Fruit fly (Drosophila melanogaster) whole organism, embryonic: Measurements from ENCODE around the gene Rab3GAP1.

Experiments used
- BEAF-32 ChIP-seq: fragments of 200-800 bp; sonication (Bioruptor generic); optimal IDR thresholded peaks from 3 replicates; lab custom pipeline; 2017; ENCODE audit warnings: missing biosample characterization, missing genetic modification characterization, mild to moderate bottlenecking, moderate library complexity, missing genetic modification reagents
- BtbVII ChIP-seq: fragments of 200-800 bp; sonication (Bioruptor generic); optimal IDR thresholded peaks from 3 replicates; lab custom pipeline; 2017; ENCODE audit warnings: missing biosample characterization, mild to moderate bottlenecking, missing genetic modification characterization
- CG10321 ChIP-seq: fragments of 200-800 bp; sonication (Bioruptor generic); IDR thresholded peaks from 2 replicates; pipeline ENCODE4 v1.3.6; 2022; ENCODE audit warnings: missing biosample characterization, missing genetic modification characterization
- CG10979 ChIP-seq: fragments of 200-800 bp; sonication (Bioruptor generic); optimal IDR thresholded peaks from 2 replicates; lab custom pipeline; 2018; ENCODE audit warnings: missing biosample characterization, mild to moderate bottlenecking, missing genetic modification characterization, moderate library complexity
- CG11398 ChIP-seq: fragments of 200-800 bp; sonication (Bioruptor generic); optimal IDR thresholded peaks from 2 replicates; lab custom pipeline; 2016; ENCODE audit warnings: missing biosample characterization, missing genetic modification characterization
- CG11456 ChIP-seq: fragments of 200-800 bp; sonication (Bioruptor generic); IDR thresholded peaks from 3 replicates; pipeline ENCODE4 v1.3.6; 2022; ENCODE audit warnings: missing biosample characterization, missing genetic modification characterization
- CG15073 ChIP-seq: fragments of 200-800 bp; sonication (Bioruptor generic); optimal IDR thresholded peaks from 2 replicates; lab custom pipeline; 2016; ENCODE audit warnings: missing biosample characterization, missing genetic modification characterization
- CG16863 ChIP-seq: fragments of 200-800 bp; sonication (Bioruptor generic); optimal IDR thresholded peaks from 3 replicates; lab custom pipeline; 2016; ENCODE audit warnings: missing biosample characterization, missing genetic modification characterization
- CG17568 ChIP-seq: fragments of 200-800 bp; sonication (Bioruptor generic); optimal IDR thresholded peaks from 2 replicates; lab custom pipeline; 2018; ENCODE audit warnings: missing biosample characterization, mild to moderate bottlenecking, missing genetic modification characterization, moderate library complexity
- CG18599 ChIP-seq: fragments of 200-800 bp; sonication (Bioruptor generic); optimal IDR thresholded peaks from 3 replicates; lab custom pipeline; 2017; ENCODE audit warnings: missing biosample characterization, missing genetic modification characterization, mild to moderate bottlenecking, moderate library complexity, missing genetic modification reagents
- CG3163 ChIP-seq: fragments of 200-800 bp; sonication (Bioruptor generic); optimal IDR thresholded peaks from 3 replicates; lab custom pipeline; 2016; ENCODE audit warnings: missing biosample characterization, missing genetic modification characterization
- CG33213 ChIP-seq: fragments of 200-800 bp; sonication (Bioruptor generic); optimal IDR thresholded peaks from 3 replicates; lab custom pipeline; 2016; ENCODE audit warnings: missing biosample characterization, missing genetic modification characterization
- CG34224 ChIP-seq: fragments of 200-800 bp; sonication (Bioruptor generic); IDR thresholded peaks from 3 replicates; pipeline ENCODE4 v1.3.6; 2022; ENCODE audit warnings: missing biosample characterization, missing genetic modification characterization; ENCODE audit not compliant: partially characterized antibody
- CG3726 ChIP-seq: fragments of 200-800 bp; sonication (Bioruptor generic); IDR thresholded peaks from 3 replicates; pipeline ENCODE4, ENCODE4 v1.3.6; 2022; ENCODE audit warnings: missing biosample characterization, missing genetic modification characterization
- CG6813 ChIP-seq: fragments of 200-800 bp; sonication (Bioruptor generic); optimal IDR thresholded peaks from 2 replicates; lab custom pipeline; 2017; ENCODE audit warnings: missing biosample characterization, missing genetic modification characterization, mild to moderate bottlenecking, moderate library complexity, missing genetic modification reagents
- Chrac-16 ChIP-seq: fragments of 200-800 bp; sonication (Bioruptor generic); optimal IDR thresholded peaks from 3 replicates; lab custom pipeline; 2016; ENCODE audit warnings: missing biosample characterization, missing genetic modification characterization
- Dip3 ChIP-seq: fragments of 200-800 bp; sonication (Bioruptor generic); optimal IDR thresholded peaks from 3 replicates; lab custom pipeline; 2016; ENCODE audit warnings: missing biosample characterization, missing genetic modification characterization
- Fer1 ChIP-seq: fragments of 200-800 bp; sonication (Bioruptor generic); optimal IDR thresholded peaks from 2 replicates; lab custom pipeline; 2017; ENCODE audit warnings: missing biosample characterization, mild to moderate bottlenecking, missing genetic modification characterization
- H2.0 ChIP-seq: fragments of 200-800 bp; sonication (Bioruptor generic); IDR thresholded peaks from 2 replicates; pipeline ENCODE4 v1.3.6; 2022; ENCODE audit warnings: missing biosample characterization, missing genetic modification characterization
- Hr39 ChIP-seq: fragments of >200 bp; optimal IDR thresholded peaks from 2 replicates; lab custom pipeline; 2017
- Hsf ChIP-seq: fragments of 200-800 bp; sonication (Bioruptor generic); optimal IDR thresholded peaks from 3 replicates; lab custom pipeline; 2016; ENCODE audit warnings: missing biosample characterization, missing genetic modification characterization
- MBD-R2 ChIP-seq: fragments of 200-800 bp; sonication (Bioruptor generic); IDR thresholded peaks from 2 replicates; pipeline ENCODE4 v1.3.6; 2022; ENCODE audit warnings: missing biosample characterization, missing genetic modification characterization
- Oaz ChIP-seq: fragments of 200-800 bp; sonication (Bioruptor generic); IDR thresholded peaks from 2 replicates; pipeline ENCODE4 v1.3.6; 2022; ENCODE audit warnings: missing biosample characterization, missing genetic modification characterization
- Ravus ChIP-seq: fragments of 200-800 bp; sonication (Bioruptor generic); IDR thresholded peaks from 2 replicates; pipeline ENCODE4 v1.3.6; 2022; ENCODE audit warnings: missing biosample characterization, missing genetic modification characterization
- Scr ChIP-seq: fragments of 200-800 bp; sonication (Bioruptor generic); IDR thresholded peaks from 2 replicates; pipeline ENCODE4 v1.3.6; 2022; ENCODE audit warnings: missing biosample characterization, missing genetic modification characterization; ENCODE audit not compliant: partially characterized antibody
- Sry-δ ChIP-seq: fragments of 200-800 bp; sonication (Bioruptor generic); optimal IDR thresholded peaks from 2 replicates; lab custom pipeline; 2016; ENCODE audit warnings: missing biosample characterization, missing genetic modification characterization
- Stat92E ChIP-seq, 3 experiments: fragments of >200 bp in 2 of 3; fragments of 200-800 bp in 1 of 3; sonication (Bioruptor generic) in 1 of 3; optimal IDR thresholded peaks; 2 replicates each; lab custom pipeline; 2017 to 2019; ENCODE audit warnings: missing biosample characterization in 3 of 3, missing genetic modification characterization in 3 of 3, mild to moderate bottlenecking in 1 of 3, moderate library complexity in 1 of 3
- Trl ChIP-seq, 3 experiments: fragments of >200 bp in 2 of 3; fragments of 200-800 bp in 1 of 3; sonication (Bioruptor generic) in 1 of 3; optimal IDR thresholded peaks; 2 replicates in 1 of 3; 3 replicates in 2 of 3; lab custom pipeline; 2016 to 2017; ENCODE audit warnings: missing biosample characterization in 1 of 3, missing genetic modification characterization in 1 of 3
- bcd ChIP-seq: fragments of 200-800 bp; sonication (Bioruptor generic); optimal IDR thresholded peaks from 2 replicates; lab custom pipeline; 2017; ENCODE audit warnings: missing biosample characterization, mild to moderate bottlenecking, missing genetic modification characterization
- br ChIP-seq: fragments of >200 bp; optimal IDR thresholded peaks from 2 replicates; lab custom pipeline; 2017
- cas ChIP-seq: fragments of 200-800 bp; sonication (Bioruptor generic); IDR thresholded peaks from 2 replicates; pipeline ENCODE4 v1.3.6; 2022; ENCODE audit warnings: missing biosample characterization, missing genetic modification characterization
- corto ChIP-seq: fragments of 200-800 bp; sonication (Bioruptor generic); optimal IDR thresholded peaks from 2 replicates; lab custom pipeline; 2016; ENCODE audit warnings: missing biosample characterization, mild to moderate bottlenecking, missing genetic modification characterization, moderate library complexity
- croc ChIP-seq: fragments of 200-800 bp; sonication (Bioruptor generic); conservative IDR thresholded peaks from 3 replicates; pipeline ENCODE4 v1.3.6; 2022; ENCODE audit warnings: missing biosample characterization, missing genetic modification characterization
- danr ChIP-seq: fragments of 200-800 bp; sonication (Bioruptor generic); IDR thresholded peaks from 2 replicates; pipeline ENCODE4 v1.3.6; 2022; ENCODE audit warnings: missing biosample characterization, missing genetic modification characterization
- dpn ChIP-seq, 2 experiments: fragments of 200-800 bp; sonication (Bioruptor generic); optimal IDR thresholded peaks; 3 replicates each; lab custom pipeline; 2016; ENCODE audit warnings: missing biosample characterization in 2 of 2, missing genetic modification characterization in 2 of 2
- emc ChIP-seq: fragments of 200-800 bp; sonication (Bioruptor generic); optimal IDR thresholded peaks from 2 replicates; lab custom pipeline; 2016; ENCODE audit warnings: missing biosample characterization, missing genetic modification characterization
- ftz-f1 ChIP-seq: fragments of 200-800 bp; sonication (Bioruptor generic); optimal IDR thresholded peaks from 2 replicates; lab custom pipeline; 2016; ENCODE audit warnings: missing biosample characterization, missing genetic modification characterization
- ham ChIP-seq: fragments of 200-800 bp; sonication (Bioruptor generic); IDR thresholded peaks from 2 replicates; pipeline ENCODE4 v1.3.6; 2022; ENCODE audit warnings: missing biosample characterization, missing genetic modification characterization
- kay ChIP-seq: fragments of 200-800 bp; sonication (Bioruptor generic); optimal IDR thresholded peaks from 2 replicates; lab custom pipeline; 2016; ENCODE audit warnings: missing biosample characterization, missing genetic modification characterization
- nerfin-1 ChIP-seq: fragments of 200-800 bp; sonication (Bioruptor generic); optimal IDR thresholded peaks from 3 replicates; lab custom pipeline; 2019; ENCODE audit warnings: missing biosample characterization, mild to moderate bottlenecking, missing genetic modification characterization, moderate library complexity
- otp ChIP-seq: fragments of 200-800 bp; sonication (Bioruptor generic); IDR thresholded peaks from 3 replicates; pipeline ENCODE4, ENCODE4 v1.3.6; 2022; ENCODE audit warnings: missing biosample characterization, missing genetic modification characterization
- p53 ChIP-seq: fragments of 200-800 bp; sonication (Bioruptor generic); optimal IDR thresholded peaks from 2 replicates; lab custom pipeline; 2016; ENCODE audit warnings: missing biosample characterization, missing genetic modification characterization
- pzg ChIP-seq: fragments of 200-800 bp; sonication (Bioruptor generic); optimal IDR thresholded peaks from 3 replicates; lab custom pipeline; 2018; ENCODE audit warnings: missing biosample characterization, mild to moderate bottlenecking, missing genetic modification characterization, moderate library complexity
- ranshi ChIP-seq: fragments of 200-800 bp; sonication (Bioruptor generic); IDR thresholded peaks from 2 replicates; pipeline ENCODE4 v1.3.6; 2022; ENCODE audit warnings: missing biosample characterization, missing genetic modification characterization
- sc ChIP-seq, 3 experiments: fragments of >200 bp in 2 of 3; fragments of 200-800 bp in 1 of 3; sonication (Bioruptor generic) in 1 of 3; optimal IDR thresholded peaks; 2 replicates in 2 of 3; 3 replicates in 1 of 3; lab custom pipeline; 2017; ENCODE audit warnings: mild to moderate bottlenecking in 1 of 3, missing biosample characterization in 1 of 3, missing genetic modification characterization in 1 of 3, missing genetic modification reagents in 1 of 3
- sr ChIP-seq: fragments of 200-800 bp; sonication (Bioruptor generic); IDR thresholded peaks from 3 replicates; pipeline ENCODE4 v1.3.6; 2022; ENCODE audit warnings: missing biosample characterization, missing genetic modification characterization
- stc ChIP-seq: fragments of 200-800 bp; sonication (Bioruptor generic); IDR thresholded peaks from 2 replicates; pipeline ENCODE4 v1.3.6; 2022; ENCODE audit warnings: missing biosample characterization, missing genetic modification characterization
- unpg ChIP-seq: fragments of 200-800 bp; sonication (Bioruptor generic); optimal IDR thresholded peaks from 3 replicates; lab custom pipeline; 2018; ENCODE audit warnings: missing biosample characterization, mild to moderate bottlenecking, missing genetic modification characterization, moderate library complexity
- wek ChIP-seq: fragments of 200-800 bp; sonication (Bioruptor generic); optimal IDR thresholded peaks from 3 replicates; lab custom pipeline; 2018; ENCODE audit warnings: missing biosample characterization, mild to moderate bottlenecking, missing genetic modification characterization, moderate library complexity
- zfh2 ChIP-seq: fragments of 200-800 bp; sonication (Bioruptor generic); optimal IDR thresholded peaks from 2 replicates; lab custom pipeline; 2016; ENCODE audit warnings: missing biosample characterization, missing genetic modification characterization

The Rab3GAP1 gene

dm6 chr2L:1611122-1611521 lies at the start of gene Rab3GAP1, which contains the start of gene CG14352 (continued):
- TF ChIP-seq wek (GFP tag; lab: Kevin White, UChicago) (no peak), Chrac-16 (GFP tag; lab: Kevin White, UChicago) (peak; percentile 88), nerfin-1 (tag; lab: Kevin White, UChicago) (peak; percentile 80), Oaz (GFP tag; lab: Robert Waterston, UW) (peak; percentile 78), CG34224 (GFP tag; lab: Robert Waterston, UW) (no peak), ranshi (peak; percentile 81; the same call in 1 of the 2 replicates), CG3726 (peak; percentile 61; the same call in 1 of the 3 replicates), CG18599 (peak; percentile 82), emc (GFP tag; lab: Kevin White, UChicago) (peak; percentile 72), sr (GFP tag; lab: Robert Waterston, UW) (no peak), sc (optimal IDR thresholded peaks at IDR 0.05; lab: Kevin White, UChicago) (no peak), sc (GFP tag; optimal IDR thresholded peaks at IDR 0.05; lab: Kevin White, UChicago) (peak; percentile 63), unpg (GFP tag; lab: Kevin White, UChicago) (peak; percentile 85), ham (0 out of 2 replicates have a peak, but pooled peaks have one; percentile 16), BtbVII (GFP tag; lab: Kevin White, UChicago) (peak; percentile 14), danr (GFP tag; lab: Robert Waterston, UW) (peak; percentile 77), corto (GFP tag; lab: Kevin White, UChicago) (no peak), CG16863 (GFP tag; lab: Kevin White, UChicago) (peak; percentile 81), br (lab: Kevin White, UChicago) (no peak), Hsf (peak; percentile 93), CG3163 (GFP tag; lab: Kevin White, UChicago) (peak; percentile 43), CG10979 (tag; lab: Kevin White, UChicago) (peak; percentile 76), CG11398 (peak; percentile 60), kay (no peak), CG6813 (GFP tag; lab: Kevin White, UChicago) (no peak), croc (GFP tag; lab: Robert Waterston, UW) (peak; percentile 71; the same call in 2 of the 3 replicates), CG10321 (GFP tag; lab: Robert Waterston, UW) (0 out of 2 replicates have a peak, but pooled peaks have one; percentile 40), pzg (GFP tag; lab: Kevin White, UChicago) (peak; percentile 69), dpn (GFP tag; optimal IDR thresholded peaks at IDR 0.05; lab: Kevin White, UChicago) (peak; percentile 86 to 90), CG17568 (GFP tag; lab: Kevin White, UChicago) (no peak), Dip3 (GFP tag; lab: Kevin White, UChicago) (peak; percentile 91), p53 (GFP tag; lab: Kevin White, UChicago) (peak; percentile 16), H2.0 (GFP tag; lab: Robert Waterston, UW) (peak; percentile 76), Stat92E (GFP tag; optimal IDR thresholded peaks at IDR 0.05; lab: Kevin White, UChicago) (no peak), Trl (optimal IDR thresholded peaks at IDR 0.05; lab: Kevin White, UChicago) (peak in 1 of 2 experiments; percentile 3), Trl (GFP tag; optimal IDR thresholded peaks at IDR 0.05; lab: Kevin White, UChicago) (peak; percentile 87), CG11456 (GFP tag; lab: Robert Waterston, UW) (peak; percentile 85), bcd (peak; percentile 82), ftz-f1 (no peak), Fer1 (GFP tag; lab: Kevin White, UChicago) (peak; percentile 84), zfh2 (GFP tag; lab: Kevin White, UChicago) (peak; percentile 95), Hr39 (lab: Kevin White, UChicago) (no peak), cas (no peak), Sry-δ (GFP tag; lab: Kevin White, UChicago) (peak; percentile 64), BEAF-32 (GFP tag; lab: Kevin White, UChicago) (peak; percentile 50), CG33213 (GFP tag; lab: Kevin White, UChicago) (peak; percentile 86), otp (GFP tag; lab: Robert Waterston, UW) (peak; percentile 81), Scr (GFP tag; lab: Robert Waterston, UW) (peak; percentile 34; the same call in 1 of the 2 replicates), stc (GFP tag; lab: Robert Waterston, UW) (peak; percentile 53; the same call in 1 of the 2 replicates), Ravus (GFP tag; lab: Robert Waterston, UW) (peak; percentile 56), MBD-R2 (GFP tag; lab: Robert Waterston, UW) (peak; percentile 97), CG15073 (peak; percentile 50)
